Fruit fly (Drosophila melanogaster): ENCODE measurements around the gene SamDC.

DNA sequence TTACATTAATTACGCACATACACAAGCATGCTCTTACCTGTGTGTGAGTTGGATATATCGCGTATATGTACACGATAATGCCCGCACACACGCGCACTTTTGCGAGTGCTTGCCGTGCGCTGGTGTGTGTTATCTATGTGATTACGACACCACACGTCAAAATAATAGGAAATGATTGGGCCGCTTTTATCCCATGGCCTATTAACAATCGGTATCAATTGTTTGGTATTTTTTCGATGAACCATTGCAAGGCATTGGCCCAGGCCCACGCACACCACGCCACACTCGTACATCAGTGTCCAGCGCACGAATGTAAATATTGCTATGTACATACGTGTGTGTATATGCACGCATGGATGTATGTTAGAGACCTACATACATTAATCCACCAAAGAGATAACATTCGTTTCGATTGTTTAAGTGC, 4.4 kb upstream of the SamDC start:
- peak; percentile 74 for TF ChIP-seq CG8478 (optimal IDR thresholded peaks at IDR 0.05)
- TF ChIP-seq psq (optimal IDR thresholded peaks at IDR 0.05): no peak
- no peak for TF ChIP-seq Dll (optimal IDR thresholded peaks at IDR 0.05)
- no peak for TF ChIP-seq pan (optimal IDR thresholded peaks at IDR 0.05)
- TF ChIP-seq EcR (GFP tag; optimal IDR thresholded peaks at IDR 0.05): no peak
- no peak for TF ChIP-seq usp (GFP tag; optimal IDR thresholded peaks at IDR 0.05)

Measured in whole organism.